Worm (Caenorhabditis elegans) whole organism, mixed stage, embryonic: ENCODE results near the gene C07G1.6.

Source experiments
- M03D4.4 ChIP-seq: sonication (generic microtip); optimal IDR thresholded peaks from 2 replicates; lab custom pipeline; 2017; ENCODE audit warnings: mild to moderate bottlenecking, missing genetic modification characterization, missing compliant biosample characterization
- bed-3 ChIP-seq: fragments of 200-800 bp; sonication (Bioruptor generic); optimal IDR thresholded peaks from 3 replicates; lab custom pipeline; 2018; ENCODE audit warnings: mild to moderate bottlenecking, missing genetic modification characterization, moderate library complexity, missing compliant biosample characterization
- blmp-1 ChIP-seq: fragments of 150-350 bp; optimal IDR thresholded peaks from 2 replicates; lab custom pipeline; 2014; ENCODE audit warnings: missing biosample characterization, missing genetic modification characterization
- ceh-43 ChIP-seq: fragments of 200-800 bp; sonication (Bioruptor generic); optimal IDR thresholded peaks from 2 replicates; lab custom pipeline; 2018; ENCODE audit warnings: mild to moderate bottlenecking, missing genetic modification characterization, moderate library complexity, missing compliant biosample characterization
- ces-1 ChIP-seq: fragments of 150-350 bp; optimal IDR thresholded peaks from 2 replicates; lab custom pipeline; 2014; ENCODE audit warnings: missing biosample characterization, missing genetic modification reagents, missing genetic modification characterization
- cnd-1 ChIP-seq: fragments of 200-800 bp; sonication (Bioruptor generic); optimal IDR thresholded peaks from 2 replicates; lab custom pipeline; 2018; ENCODE audit warnings: mild to moderate bottlenecking, missing genetic modification characterization, missing compliant biosample characterization
- elt-1 ChIP-seq: sonication (generic microtip); optimal IDR thresholded peaks from 2 replicates; lab custom pipeline; 2017; ENCODE audit warnings: missing genetic modification characterization, mild to moderate bottlenecking, missing compliant biosample characterization, antibody characterized with exemption, moderate library complexity, borderline replicate concordance; ENCODE audit not compliant: insufficient read depth
- elt-3 ChIP-seq: fragments of 150-350 bp; optimal IDR thresholded peaks from 2 replicates; lab custom pipeline; 2014; ENCODE audit warnings: missing biosample characterization, missing genetic modification characterization
- flh-1 ChIP-seq: fragments of 200-800 bp; sonication (Bioruptor generic); optimal IDR thresholded peaks from 2 replicates; lab custom pipeline; 2018; ENCODE audit warnings: mild to moderate bottlenecking, missing genetic modification characterization, moderate library complexity, missing compliant biosample characterization
- ham-2 ChIP-seq: fragments of 200-800 bp; sonication (Bioruptor generic); optimal IDR thresholded peaks from 2 replicates; lab custom pipeline; 2018; ENCODE audit warnings: mild to moderate bottlenecking, missing genetic modification characterization, missing compliant biosample characterization
- lin-13 ChIP-seq: fragments of 150-350 bp; optimal IDR thresholded peaks from 2 replicates; lab custom pipeline; 2014; ENCODE audit warnings: missing biosample characterization, missing genetic modification characterization
- lin-32 ChIP-seq: fragments of 200-800 bp; sonication (Bioruptor generic); optimal IDR thresholded peaks from 2 replicates; lab custom pipeline; 2018; ENCODE audit warnings: mild to moderate bottlenecking, missing genetic modification characterization, missing compliant biosample characterization
- lsy-2 ChIP-seq: fragments of 150-350 bp; optimal IDR thresholded peaks from 2 replicates; lab custom pipeline; 2014; ENCODE audit warnings: missing biosample characterization, missing genetic modification characterization
- mab-5 ChIP-seq: fragments of 150-350 bp; optimal IDR thresholded peaks from 2 replicates; lab custom pipeline; 2014; ENCODE audit warnings: missing biosample characterization, missing genetic modification characterization
- mep-1 ChIP-seq: fragments of 150-350 bp; optimal IDR thresholded peaks from 2 replicates; lab custom pipeline; 2017; ENCODE audit warnings: missing biosample characterization, missing genetic modification reagents, missing genetic modification characterization, inconsistent platforms
- nhr-12 ChIP-seq: fragments of 150-350 bp; optimal IDR thresholded peaks from 2 replicates; lab custom pipeline; 2014; ENCODE audit warnings: missing biosample characterization, missing genetic modification characterization
- nhr-237 ChIP-seq: fragments of 150-350 bp; optimal IDR thresholded peaks from 2 replicates; lab custom pipeline; 2014; ENCODE audit warnings: missing biosample characterization, missing genetic modification characterization
- nhr-28 ChIP-seq: fragments of 150-350 bp; optimal IDR thresholded peaks from 2 replicates; lab custom pipeline; 2014; ENCODE audit warnings: missing biosample characterization, missing genetic modification characterization
- pha-4 ChIP-seq: fragments of 150-350 bp; optimal IDR thresholded peaks from 2 replicates; lab custom pipeline; 2018; ENCODE audit warnings: missing biosample characterization, missing genetic modification reagents, missing genetic modification characterization
- sem-2 ChIP-seq: fragments of 200-800 bp; sonication (Bioruptor generic); optimal IDR thresholded peaks from 2 replicates; lab custom pipeline; 2018; ENCODE audit warnings: mild to moderate bottlenecking, missing genetic modification characterization, missing compliant biosample characterization
- snpc-4 ChIP-seq: fragments of 150-350 bp; optimal IDR thresholded peaks from 2 replicates; lab custom pipeline; 2014; ENCODE audit warnings: missing biosample characterization, missing genetic modification characterization
- tbx-8 ChIP-seq: fragments of 200-800 bp; sonication (Bioruptor generic); optimal IDR thresholded peaks from 2 replicates; lab custom pipeline; 2018; ENCODE audit warnings: mild to moderate bottlenecking, missing genetic modification characterization, moderate library complexity, missing compliant biosample characterization
- unc-39 ChIP-seq: fragments of 150-350 bp; optimal IDR thresholded peaks from 2 replicates; lab custom pipeline; 2014; ENCODE audit warnings: missing biosample characterization, missing genetic modification characterization
- unc-62 ChIP-seq: fragments of 150-350 bp; optimal IDR thresholded peaks from 2 replicates; lab custom pipeline; 2014; ENCODE audit warnings: missing biosample characterization, missing genetic modification reagents, missing genetic modification characterization

C07G1.6 gene

ce11 chrIV:8181404-8181803 lies 28.8 kb downstream of the C07G1.6 start:
- TF ChIP-seq elt-3 (tag; lab: Kevin White, UChicago) (no peak), ces-1 (GFP tag; lab: Kevin White, UChicago) (peak; percentile 87)
- TF ChIP-seq, all 35 proteins: peak for 1

ce11 chrIV:8175686-8176532 lies 34.3 kb downstream of the C07G1.6 start, which contains the start of gene pct-1:
Gene pct-1 (plus strand): TSS chrIV:8176482.
- peak; percentile 69 for TF ChIP-seq ces-1 (GFP tag; lab: Kevin White, UChicago)
- TF ChIP-seq mab-5 = no peak
- no peak for TF ChIP-seq elt-1 (tag; lab: Kevin White, UChicago)
- TF ChIP-seq nhr-237 (tag; lab: Kevin White, UChicago) = no peak
- TF ChIP-seq nhr-28 (tag; lab: Kevin White, UChicago) = no peak
- no peak for TF ChIP-seq lsy-2
- TF ChIP-seq cnd-1 (tag; lab: Kevin White, UChicago) = no peak
- TF ChIP-seq unc-39 (tag; lab: Kevin White, UChicago) = no peak
- TF ChIP-seq lin-13 (tag; lab: Kevin White, UChicago) = no peak

- no peak for TF ChIP-seq bed-3
- TF ChIP-seq tbx-8 (GFP tag; lab: Kevin White, UChicago) = no peak
- TF ChIP-seq M03D4.4 (tag; lab: Kevin White, UChicago) = no peak
- TF ChIP-seq elt-1 (tag; lab: Kevin White, UChicago) = no peak
- no peak for TF ChIP-seq nhr-28 (tag; lab: Kevin White, UChicago)
- TF ChIP-seq sem-2 (GFP tag; lab: Kevin White, UChicago) = no peak
- no peak for TF ChIP-seq mep-1
- TF ChIP-seq lin-13 (tag; lab: Kevin White, UChicago) = no peak
Measured at ce11 chrIV:8174792-8175191, 35.4 kb downstream of the C07G1.6 start.

DNA sequence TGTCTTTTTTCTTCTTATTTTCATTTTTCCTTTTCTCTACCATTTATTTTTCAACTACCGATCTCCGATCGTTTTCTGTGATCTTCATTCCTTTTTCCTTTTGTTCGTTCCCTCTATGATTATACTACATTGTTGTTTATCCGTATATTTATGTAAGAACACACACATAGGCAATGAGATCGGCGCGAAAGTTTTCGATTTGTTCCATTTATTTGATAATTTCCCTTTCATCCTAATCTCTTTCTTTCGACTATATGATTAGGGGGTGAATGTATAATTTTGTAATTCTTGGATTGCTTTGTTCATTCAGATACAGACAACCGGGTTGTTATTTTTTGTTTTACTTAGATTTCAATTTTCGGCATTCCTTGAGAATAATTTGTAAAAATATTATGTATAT lies 36.6 kb downstream of the C07G1.6 start:
- no peak for TF ChIP-seq lin-13 (tag; lab: Kevin White, UChicago)
- peak; percentile 83 for TF ChIP-seq blmp-1 (tag; lab: Kevin White, UChicago)

DNA sequence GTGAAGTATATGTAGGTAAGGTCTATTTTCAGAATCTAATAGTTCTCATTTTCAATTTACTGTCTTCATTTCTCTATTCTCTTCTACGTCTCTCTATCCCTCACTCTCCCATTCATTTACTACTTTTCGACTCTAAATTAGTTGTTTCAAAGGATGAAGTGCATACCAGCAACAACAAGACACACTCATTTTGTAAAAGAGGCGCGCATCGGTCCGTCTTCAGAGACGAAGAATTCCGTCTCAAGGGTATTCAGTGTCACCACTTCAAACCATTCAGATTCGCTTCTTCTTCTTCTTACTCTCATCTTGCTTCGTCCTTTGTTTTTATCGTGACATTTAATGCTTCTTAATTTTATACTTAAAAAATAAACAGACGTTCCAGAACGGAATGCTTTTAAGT lies 38.8 kb downstream of the C07G1.6 start:
- TF ChIP-seq M03D4.4 (tag; lab: Kevin White, UChicago) = no peak
- TF ChIP-seq sem-2 (GFP tag; lab: Kevin White, UChicago) = no peak
- TF ChIP-seq nhr-28 (tag; lab: Kevin White, UChicago) = no peak
- TF ChIP-seq, all 35 proteins: peak for 0

ce11 chrIV:8170264-8170663 lies 39.9 kb downstream of the C07G1.6 start:
- TF ChIP-seq nhr-237 (tag; lab: Kevin White, UChicago) = peak; percentile 29
- no peak for TF ChIP-seq snpc-4 (tag; lab: Kevin White, UChicago)
- TF ChIP-seq elt-3 (tag; lab: Kevin White, UChicago) = peak; percentile 51
- TF ChIP-seq pha-4 = peak; percentile 58
- no peak for TF ChIP-seq lin-13 (tag; lab: Kevin White, UChicago)
- no peak for TF ChIP-seq unc-62 (GFP tag; lab: Kevin White, UChicago)
- peak; percentile 86 for TF ChIP-seq ham-2 (GFP tag; lab: Kevin White, UChicago)

DNA sequence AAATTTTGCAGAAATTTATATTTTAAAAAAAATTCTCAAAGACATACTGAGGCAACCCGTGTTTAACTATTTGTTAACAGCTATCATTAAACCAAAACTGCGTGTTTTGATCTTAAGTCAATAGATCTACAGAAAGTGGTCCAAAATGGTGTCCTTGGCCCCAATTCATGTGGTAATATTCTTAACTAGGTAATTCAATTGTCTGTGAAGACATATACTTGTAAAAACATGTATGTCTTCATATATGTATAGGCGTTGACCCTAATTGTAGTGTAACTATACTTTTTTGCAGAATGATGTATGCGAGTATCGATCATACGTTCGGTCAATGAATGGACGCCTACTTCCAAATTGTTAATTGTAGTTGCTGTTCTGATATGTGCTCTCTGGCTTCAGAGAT lies 40.5 kb downstream of the C07G1.6 start, which contains the start of gene C07G1.15:
Gene C07G1.15 (plus strand): TSS at position 301 of the 400 bp plus-strand sequence.
- no peak for TF ChIP-seq unc-39 (tag; lab: Kevin White, UChicago)
- TF ChIP-seq ham-2 (GFP tag; lab: Kevin White, UChicago) = no peak
- TF ChIP-seq nhr-12 (tag; lab: Kevin White, UChicago) = no peak
- TF ChIP-seq ceh-43 (GFP tag; lab: Kevin White, UChicago) = no peak
- TF ChIP-seq flh-1 = no peak
- no peak for TF ChIP-seq lin-32 (GFP tag; lab: Kevin White, UChicago)
- TF ChIP-seq, all 35 proteins: peak for 0
